Worm (Caenorhabditis elegans): ENCODE measurements around the gene str-209.

ce11 chrV:4957619-4958018 lies 8.9 kb downstream of the str-209 start:
- TF ChIP-seq pqm-1 (tag; optimal IDR thresholded peaks at IDR 0.05) = no peak
- no peak for TF ChIP-seq nhr-25 (tag; optimal IDR thresholded peaks at IDR 0.05; ENCODE audit: borderline replicate concordance, insufficient read depth)
